Fruit fly (Drosophila melanogaster): ENCODE data around the gene CCDC53.

Gene CCDC53

dm6 chr2L:8000578-8001040 is 40.3 kb upstream of the CCDC53 start (continued):
- peak; percentile 96 to 99 for TF ChIP-seq ss (GFP tag; optimal IDR thresholded peaks at IDR 0.05)
- TF ChIP-seq CG10669 (GFP tag; optimal IDR thresholded peaks at IDR 0.05) = peak; percentile 91
- peak; percentile 86 for TF ChIP-seq CG34406 (GFP tag; optimal IDR thresholded peaks at IDR 0.05)
- TF ChIP-seq CG6792 (GFP tag; optimal IDR thresholded peaks at IDR 0.05) = peak; percentile 87
- peak; percentile 80 to 90 for TF ChIP-seq salr (GFP tag; optimal IDR thresholded peaks at IDR 0.05)
- TF ChIP-seq Smox (GFP tag; optimal IDR thresholded peaks at IDR 0.05) = peak; percentile 85
- TF ChIP-seq Ets96B (tag; optimal IDR thresholded peaks at IDR 0.05) = peak; percentile 90
- TF ChIP-seq CG31627 (GFP tag; optimal IDR thresholded peaks at IDR 0.05) = peak; percentile 91
- peak; percentile 88 for TF ChIP-seq CG3032 (tag; optimal IDR thresholded peaks at IDR 0.05)
- TF ChIP-seq fd85E (GFP tag; optimal IDR thresholded peaks at IDR 0.05) = peak; percentile 85
- peak; percentile 92 for TF ChIP-seq CG4318 (GFP tag; optimal IDR thresholded peaks at IDR 0.05)
- peak; percentile 98 for TF ChIP-seq Sox14 (GFP tag; optimal IDR thresholded peaks at IDR 0.05)
- peak; percentile 95 for TF ChIP-seq CG9139 (GFP tag; optimal IDR thresholded peaks at IDR 0.05)
- TF ChIP-seq CG11762 (GFP tag; optimal IDR thresholded peaks at IDR 0.05; ENCODE audit: insufficient read depth) = peak; percentile 87
- TF ChIP-seq CG16779 (tag; optimal IDR thresholded peaks at IDR 0.05) = peak; percentile 96
- peak; percentile 84 for TF ChIP-seq acj6 (GFP tag; optimal IDR thresholded peaks at IDR 0.05)
- peak; percentile 96 for TF ChIP-seq net (GFP tag; optimal IDR thresholded peaks at IDR 0.05)
- TF ChIP-seq dac (GFP tag; optimal IDR thresholded peaks at IDR 0.05) = peak; percentile 90
- TF ChIP-seq dsx (GFP tag; optimal IDR thresholded peaks at IDR 0.05; ENCODE audit: poor library complexity, severe bottlenecking) = peak; percentile 90
- TF ChIP-seq Lpt (GFP tag; optimal IDR thresholded peaks at IDR 0.05) = peak; percentile 88
- peak; percentile 67 for TF ChIP-seq CG8319 (GFP tag; optimal IDR thresholded peaks at IDR 0.05)
- TF ChIP-seq CG10631 (GFP tag; optimal IDR thresholded peaks at IDR 0.05) = peak; percentile 90
- TF ChIP-seq CG8119 (GFP tag; IDR thresholded peaks at IDR 0.05) = peak; percentile 94
- TF ChIP-seq svp (GFP tag) = peak; percentile 99
- TF ChIP-seq CG6808 (GFP tag; optimal IDR thresholded peaks at IDR 0.05) = peak; percentile 96
- peak; percentile 79 for TF ChIP-seq Sox15 (GFP tag; optimal IDR thresholded peaks at IDR 0.05)
- peak; percentile 95 for TF ChIP-seq CG15336 (GFP tag; IDR thresholded peaks at IDR 0.05)
- peak; percentile 99 for TF ChIP-seq CG6276 (GFP tag; optimal IDR thresholded peaks at IDR 0.05)
- peak; percentile 91 for TF ChIP-seq pdm3 (GFP tag; optimal IDR thresholded peaks at IDR 0.05)
- TF ChIP-seq CG11294 (GFP tag; IDR thresholded peaks at IDR 0.05) = peak; percentile 90
- TF ChIP-seq spab (GFP tag; optimal IDR thresholded peaks at IDR 0.05) = peak; percentile 95
- TF ChIP-seq OdsH (GFP tag; optimal IDR thresholded peaks at IDR 0.05) = peak; percentile 90
- TF ChIP-seq CG6163 (GFP tag; IDR thresholded peaks at IDR 0.05) = peak; percentile 92
- TF ChIP-seq fkh (GFP tag; optimal IDR thresholded peaks at IDR 0.05) = peak; percentile 3
- peak; percentile 98 for TF ChIP-seq Eip78C (GFP tag)
- peak; percentile 68 for TF ChIP-seq Eip93F (GFP tag; optimal IDR thresholded peaks at IDR 0.05)

DNA sequence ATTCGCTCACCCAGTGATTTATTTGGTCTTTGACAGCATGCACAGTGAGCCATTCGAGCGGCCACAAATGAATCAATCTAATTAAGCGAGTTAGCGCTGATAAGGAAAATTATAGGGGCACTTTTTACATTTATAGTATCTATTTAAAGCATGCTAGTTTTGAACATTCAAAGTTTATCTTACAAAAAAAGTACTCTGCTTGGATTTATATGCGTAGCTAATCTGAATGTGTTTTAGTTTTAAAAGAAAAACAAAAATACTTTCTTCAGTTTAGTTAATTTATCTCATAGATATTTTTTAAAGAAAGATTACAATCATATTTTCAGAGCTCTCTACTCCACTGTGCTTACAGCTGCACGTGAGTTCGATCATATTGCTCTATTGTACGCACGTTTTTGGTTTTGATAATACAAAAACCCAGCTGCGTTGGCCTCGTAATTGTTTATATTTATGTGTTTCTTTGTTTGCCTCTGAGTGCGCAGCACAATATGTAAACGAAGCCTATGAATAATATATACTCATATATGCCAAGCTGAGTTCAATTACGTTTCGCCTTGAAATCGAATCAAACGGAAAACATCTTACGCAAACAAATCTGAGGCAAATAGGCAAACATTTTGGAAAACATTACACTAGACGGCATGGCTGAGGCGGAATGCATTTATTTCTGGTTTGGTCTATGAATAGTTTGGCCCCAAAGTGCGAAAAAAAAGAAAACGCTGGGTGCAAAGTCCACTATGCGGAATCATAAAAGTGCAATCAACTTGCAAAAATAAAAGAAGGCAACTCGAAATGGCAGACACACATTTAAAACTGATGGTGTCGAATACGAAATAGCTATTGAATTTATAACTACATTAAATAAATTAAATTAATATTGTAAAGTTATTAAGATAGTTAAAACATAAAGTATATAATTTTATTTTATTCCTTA is 38.9 kb upstream of the CCDC53 start:
- TF ChIP-seq Sox14 (GFP tag; optimal IDR thresholded peaks at IDR 0.05) (peak; percentile 92), OdsH (GFP tag; optimal IDR thresholded peaks at IDR 0.05) (peak; percentile 91), CG8119 (GFP tag; IDR thresholded peaks at IDR 0.05) (peak; percentile 97), fd85E (GFP tag; optimal IDR thresholded peaks at IDR 0.05) (peak; percentile 48), dsx (GFP tag; optimal IDR thresholded peaks at IDR 0.05; ENCODE audit: poor library complexity, severe bottlenecking) (peak; percentile 83), fd59A (GFP tag; optimal IDR thresholded peaks at IDR 0.05) (peak; percentile 79), Hr38 (GFP tag; optimal IDR thresholded peaks at IDR 0.05) (no peak), CG6276 (GFP tag; optimal IDR thresholded peaks at IDR 0.05) (peak; percentile 93), Lpt (GFP tag; optimal IDR thresholded peaks at IDR 0.05) (peak; percentile 86), CG6792 (GFP tag; optimal IDR thresholded peaks at IDR 0.05) (peak; percentile 73), acj6 (GFP tag; optimal IDR thresholded peaks at IDR 0.05) (peak; percentile 84), CG4318 (GFP tag; optimal IDR thresholded peaks at IDR 0.05) (peak; percentile 92), Eip78C (GFP tag) (peak; percentile 98), lz (GFP tag; optimal IDR thresholded peaks at IDR 0.05) (peak; percentile 81), svp (GFP tag) (peak; percentile 97), CG15336 (GFP tag; IDR thresholded peaks at IDR 0.05) (peak; percentile 96), Ets96B (tag; optimal IDR thresholded peaks at IDR 0.05) (peak; percentile 83), vri (GFP tag; optimal IDR thresholded peaks at IDR 0.05) (peak; percentile 70), cyc (GFP tag; optimal IDR thresholded peaks at IDR 0.05) (peak; percentile 73), CG7368 (GFP tag; optimal IDR thresholded peaks at IDR 0.05) (peak; percentile 79), CG9139 (GFP tag; optimal IDR thresholded peaks at IDR 0.05) (peak; percentile 62), CG8632 (GFP tag; optimal IDR thresholded peaks at IDR 0.05) (peak; percentile 53), esn (GFP tag; optimal IDR thresholded peaks at IDR 0.05) (peak; percentile 91), CG31627 (GFP tag; optimal IDR thresholded peaks at IDR 0.05) (peak; percentile 78), Hr39 (GFP tag; optimal IDR thresholded peaks at IDR 0.05) (peak; percentile 79), Hr4 (GFP tag; optimal IDR thresholded peaks at IDR 0.05) (peak; percentile 92), CG16779 (tag; optimal IDR thresholded peaks at IDR 0.05) (peak; percentile 65)
